Worm (Caenorhabditis elegans): ENCODE data around the gene F20D6.2.
A peak's percentile ranks its signal among the peaks of the same experiment; 100 is the strongest.

F20D6.2 gene

ce11 chrV:8157446-8157845, 28.4 kb upstream of the F20D6.2 start, which contains the start of gene sul-2:
Gene sul-2, plus strand, starts transcription at chrV:8157746.
- TF ChIP-seq unc-55 (GFP tag; optimal IDR thresholded peaks at IDR 0.05) (no peak), madf-2 (tag; optimal IDR thresholded peaks at IDR 0.05) (no peak), pha-2 (tag; optimal IDR thresholded peaks at IDR 0.05) (no peak), unc-3 (GFP tag; conservative IDR thresholded peaks at IDR 0.05) (no peak), unc-3 (tag; optimal IDR thresholded peaks at IDR 0.05) (no peak), hlh-6 (tag; optimal IDR thresholded peaks at IDR 0.05) (no peak), pha-4 (tag; optimal IDR thresholded peaks at IDR 0.05) (no peak), K09A11.1 (tag; optimal IDR thresholded peaks at IDR 0.05; ENCODE audit: insufficient read depth) (no peak), fax-1 (tag; optimal IDR thresholded peaks at IDR 0.05) (no peak)

- TF ChIP-seq fkh-10 (GFP tag; optimal IDR thresholded peaks at IDR 0.05) (no peak), pros-1 (tag; optimal IDR thresholded peaks at IDR 0.05) (no peak), dmd-4 (tag; optimal IDR thresholded peaks at IDR 0.05; ENCODE audit: borderline replicate concordance) (no peak), ceh-34 (tag; optimal IDR thresholded peaks at IDR 0.05) (no peak)
These were observed 26.2 kb upstream of the F20D6.2 start, which contains the start of gene F20D6.6 for ce11 chrV:8159629-8160028. Gene F20D6.6, plus strand, starts transcription at chrV:8159929.

- TF ChIP-seq elt-2 (tag; optimal IDR thresholded peaks at IDR 0.05) (peak; percentile 28), ceh-30 (tag; optimal IDR thresholded peaks at IDR 0.05) (no peak)
These were observed 24.1 kb upstream of the F20D6.2 start, which contains the start of gene F20D6.5 for ce11 chrV:8161699-8162098. Gene F20D6.5, plus strand, starts transcription at chrV:8161957.

ce11 chrV:8163199-8163598, 22.6 kb upstream of the F20D6.2 start:
- TF ChIP-seq unc-86 (tag; optimal IDR thresholded peaks at IDR 0.05), result no peak
- TF ChIP-seq ama-1 (optimal IDR thresholded peaks at IDR 0.05), result no peak

ce11 chrV:8168219-8168962, 17.4 kb upstream of the F20D6.2 start, which contains the start of gene F20D6.8:
Gene F20D6.8, minus strand, starts transcription at chrV:8168269.
- TF ChIP-seq unc-55 (GFP tag; optimal IDR thresholded peaks at IDR 0.05) (no peak), unc-42 (tag; optimal IDR thresholded peaks at IDR 0.05) (peak; percentile 31)

- no peak for TF ChIP-seq K02D7.2 (tag; optimal IDR thresholded peaks at IDR 0.05)
- no peak for TF ChIP-seq ceh-22 (tag; optimal IDR thresholded peaks at IDR 0.05)
- no peak for TF ChIP-seq ama-1 (optimal IDR thresholded peaks at IDR 0.05)
- TF ChIP-seq fkh-10 (GFP tag; optimal IDR thresholded peaks at IDR 0.05), result no peak
These were observed 16.7 kb upstream of the F20D6.2 start for ce11 chrV:8169150-8169549.

ce11 chrV:8170300-8170699, 15.5 kb upstream of the F20D6.2 start:
- TF ChIP-seq nhr-232 (tag; optimal IDR thresholded peaks at IDR 0.05) (no peak), hlh-13 (GFP tag; optimal IDR thresholded peaks at IDR 0.05) (no peak), ttx-3 (tag; optimal IDR thresholded peaks at IDR 0.05) (no peak), ceh-22 (tag; optimal IDR thresholded peaks at IDR 0.05) (no peak), odd-2 (tag; optimal IDR thresholded peaks at IDR 0.05) (no peak), lin-11 (tag; optimal IDR thresholded peaks at IDR 0.05) (no peak), ceh-31 (tag; optimal IDR thresholded peaks at IDR 0.05) (no peak), ceh-34 (tag; optimal IDR thresholded peaks at IDR 0.05) (no peak), unc-86 (tag; optimal IDR thresholded peaks at IDR 0.05) (no peak), pax-1 (tag; optimal IDR thresholded peaks at IDR 0.05) (no peak), zip-5 (tag; optimal IDR thresholded peaks at IDR 0.05) (no peak), sox-2 (GFP tag; IDR thresholded peaks at IDR 0.05) (no peak), hlh-6 (tag; optimal IDR thresholded peaks at IDR 0.05) (no peak), ceh-48 (tag; optimal IDR thresholded peaks at IDR 0.05) (no peak), ets-4 (tag; optimal IDR thresholded peaks at IDR 0.05) (no peak), npax-4 (tag; optimal IDR thresholded peaks at IDR 0.05) (no peak)
